Worm (Caenorhabditis elegans) whole organism, young adult: ENCODE data around the gene qdpr-1.

Experiments
- Y67H2A.10 ChIP-seq: fragments of 200-800 bp; sonication (Bioruptor generic); conservative IDR thresholded peaks from 2 replicates; pipeline ENCODE4 v1.3.6; 2022; ENCODE audit warnings: missing genetic modification reagents, missing genetic modification characterization, missing compliant biosample characterization
- Y95B8A.8 ChIP-seq: fragments of 200-800 bp; sonication (Bioruptor generic); IDR thresholded peaks from 2 replicates; pipeline ENCODE4 v1.3.6; 2022; ENCODE audit warnings: missing genetic modification reagents, missing genetic modification characterization, missing compliant biosample characterization
- bed-2 ChIP-seq: fragments of 200-800 bp; sonication (Bioruptor generic); IDR thresholded peaks from 2 replicates; pipeline ENCODE4 v1.3.6; 2022; ENCODE audit warnings: missing genetic modification reagents, missing genetic modification characterization, missing compliant biosample characterization
- ccch-3 ChIP-seq: fragments of 200-800 bp; sonication (Bioruptor generic); optimal IDR thresholded peaks from 2 replicates; lab custom pipeline; 2018; ENCODE audit warnings: mild to moderate bottlenecking, missing genetic modification characterization, missing compliant biosample characterization
- ceh-40 ChIP-seq: fragments of 200-800 bp; sonication (Bioruptor generic); IDR thresholded peaks from 2 replicates; pipeline ENCODE4 v1.3.6; 2022; ENCODE audit warnings: missing genetic modification characterization, missing compliant biosample characterization
- ceh-79 ChIP-seq: sonication (generic microtip); optimal IDR thresholded peaks from 2 replicates; lab custom pipeline; 2017; ENCODE audit warnings: mild to moderate bottlenecking, missing genetic modification characterization, missing compliant biosample characterization
- chd-7 ChIP-seq: sonication (generic microtip); optimal IDR thresholded peaks from 2 replicates; lab custom pipeline; 2016; ENCODE audit warnings: mild to moderate bottlenecking, missing genetic modification characterization, moderate library complexity, missing compliant biosample characterization
- dpff-1 ChIP-seq: sonication (generic microtip); optimal IDR thresholded peaks from 2 replicates; lab custom pipeline; 2017; ENCODE audit warnings: mild to moderate bottlenecking, missing genetic modification characterization, missing compliant biosample characterization
- him-1 ChIP-seq: sonication (generic microtip); optimal IDR thresholded peaks from 2 replicates; lab custom pipeline; 2016; ENCODE audit warnings: missing genotype, missing genetic modification reagents, missing genetic modification characterization, missing compliant biosample characterization
- hsf-1 ChIP-seq: fragments of 200-800 bp; sonication (Bioruptor generic); IDR thresholded peaks from 2 replicates; pipeline ENCODE4 v1.3.6; 2022; ENCODE audit warnings: missing genetic modification reagents, missing genetic modification characterization, missing compliant biosample characterization
- nhr-27 ChIP-seq: fragments of 200-800 bp; sonication (Bioruptor generic); optimal IDR thresholded peaks from 2 replicates; lab custom pipeline; 2018; ENCODE audit warnings: mild to moderate bottlenecking, missing genetic modification characterization, moderate library complexity, missing compliant biosample characterization
- xnd-1 ChIP-seq: sonication (generic microtip); optimal IDR thresholded peaks from 2 replicates; lab custom pipeline; 2016; ENCODE audit warnings: missing genotype, missing genetic modification reagents, missing genetic modification characterization, missing compliant biosample characterization
- zim-3 ChIP-seq: sonication (generic microtip); optimal IDR thresholded peaks from 2 replicates; lab custom pipeline; 2017; ENCODE audit warnings: mild to moderate bottlenecking, missing genetic modification characterization, moderate library complexity, missing compliant biosample characterization
- ztf-25 ChIP-seq: fragments of 200-800 bp; sonication (Bioruptor generic); IDR thresholded peaks from 2 replicates; pipeline ENCODE4 v1.3.6; 2022; ENCODE audit warnings: missing genetic modification reagents, missing genetic modification characterization, missing compliant biosample characterization

DNA sequence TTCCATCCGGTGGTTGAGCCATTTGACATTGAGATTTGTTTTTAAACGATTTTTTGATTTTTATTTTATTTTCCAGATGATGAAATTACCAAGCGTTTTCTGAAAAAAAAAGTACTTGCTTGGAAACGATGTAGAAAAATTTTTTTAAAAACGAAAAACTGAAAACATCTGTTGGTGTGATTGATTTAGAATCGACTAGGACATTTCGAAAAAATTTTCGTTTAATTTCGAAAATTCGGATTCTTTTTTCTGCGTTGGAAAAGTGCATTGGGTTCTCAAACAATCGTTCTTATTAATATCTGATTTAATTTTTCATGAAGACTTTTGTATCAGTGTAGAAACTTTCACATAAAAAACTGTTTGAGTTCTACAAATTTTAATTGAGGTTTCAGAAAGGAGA is 34.5 kb upstream of the qdpr-1 start, which contains the start of gene F53A2.9:
- TF ChIP-seq chd-7 (tag; lab: Kevin White, UChicago), result no peak
- TF ChIP-seq xnd-1 (tag; lab: Kevin White, UChicago), result no peak
- no peak for TF ChIP-seq dpff-1 (tag; lab: Kevin White, UChicago)
- TF ChIP-seq ceh-40 (GFP tag; lab: Robert Waterston, UW), result no peak
- TF ChIP-seq him-1 (tag; lab: Kevin White, UChicago), result no peak
- TF ChIP-seq Y67H2A.10 (GFP tag; lab: Robert Waterston, UW), result no peak
- no peak for TF ChIP-seq nhr-27 (tag; lab: Kevin White, UChicago)
- no peak for TF ChIP-seq ztf-25 (GFP tag; lab: Robert Waterston, UW)
- no peak for TF ChIP-seq Y95B8A.8 (GFP tag; lab: Robert Waterston, UW)
- TF ChIP-seq ccch-3, result no peak
- no peak for TF ChIP-seq hsf-1 (GFP tag; lab: Robert Waterston, UW)
- TF ChIP-seq ceh-79 (tag; lab: Kevin White, UChicago), result no peak
- TF ChIP-seq bed-2 (GFP tag; lab: Robert Waterston, UW), result no peak
- TF ChIP-seq zim-3 (tag; lab: Kevin White, UChicago), result no peak
